Worm (Caenorhabditis elegans) whole organism, L4 larva: ENCODE measurements around the gene prmt-1.

Experiments
- D1046.2 ChIP-seq: fragments of 200-800 bp; sonication (Bioruptor generic); IDR thresholded peaks from 2 replicates; pipeline ENCODE4 v1.3.6; 2022; ENCODE audit warnings: missing genetic modification characterization, missing compliant biosample characterization
- F26F4.8 ChIP-seq: fragments of 200-800 bp; sonication (Bioruptor generic); conservative IDR thresholded peaks from 2 replicates; pipeline ENCODE4 v1.3.6; 2022; ENCODE audit warnings: missing genetic modification characterization, missing compliant biosample characterization
- F37D6.2 ChIP-seq: sonication (generic microtip); optimal IDR thresholded peaks from 2 replicates; lab custom pipeline; 2016; ENCODE audit warnings: mild to moderate bottlenecking, missing genetic modification characterization, missing compliant biosample characterization
- F44E2.7 ChIP-seq: fragments of 200-800 bp; sonication (Bioruptor generic); IDR thresholded peaks from 2 replicates; pipeline ENCODE4 v2.1.2; 2022; ENCODE audit warnings: missing genetic modification characterization, missing compliant biosample characterization
- F49E8.2 ChIP-seq: sonication (generic microtip); optimal IDR thresholded peaks from 2 replicates; lab custom pipeline; 2016; ENCODE audit warnings: missing compliant biosample characterization, mild to moderate bottlenecking, missing genetic modification characterization, borderline replicate concordance
- T20F7.1 ChIP-seq: fragments of 200-800 bp; sonication (Bioruptor generic); optimal IDR thresholded peaks from 2 replicates; lab custom pipeline; 2018; ENCODE audit warnings: mild to moderate bottlenecking, missing genetic modification characterization, missing compliant biosample characterization
- Y48G9A.11 ChIP-seq: fragments of 200-800 bp; sonication (Bioruptor generic); IDR thresholded peaks from 2 replicates; pipeline ENCODE4 v1.3.6; 2022; ENCODE audit warnings: missing genetic modification reagents, missing genetic modification characterization, missing compliant biosample characterization
- Y75B8A.6 ChIP-seq: fragments of 200-800 bp; sonication (Bioruptor generic); IDR thresholded peaks from 2 replicates; pipeline ENCODE4 v1.3.6; 2022; ENCODE audit warnings: missing genetic modification reagents, missing genetic modification characterization, missing compliant biosample characterization
- ZK546.5 ChIP-seq, 2 experiments: sonication (generic microtip); optimal IDR thresholded peaks; 2 replicates each; lab custom pipeline; 2017; ENCODE audit warnings: missing biosample characterization in 2 of 2, missing genetic modification characterization in 2 of 2
- aha-1 ChIP-seq: fragments of 150-350 bp; peaks from one replicate; lab custom pipeline; 2014; ENCODE audit warnings: missing biosample characterization, missing genetic modification characterization
- aly-2 ChIP-seq: sonication (generic microtip); optimal IDR thresholded peaks from 2 replicates; lab custom pipeline; 2018; ENCODE audit warnings: missing biosample characterization, missing genetic modification characterization
- ama-1 ChIP-seq: fragments of 150-350 bp; optimal IDR thresholded peaks from 2 replicates; lab custom pipeline; 2014; ENCODE audit warnings: inconsistent platforms, mixed read lengths
- arid-1 ChIP-seq: fragments of 200-800 bp; sonication (Bioruptor generic); conservative IDR thresholded peaks from 2 replicates; pipeline ENCODE4 v1.3.6; 2022; ENCODE audit warnings: missing genetic modification reagents, missing genetic modification characterization, missing compliant biosample characterization
- attf-4 ChIP-seq: sonication (generic microtip); optimal IDR thresholded peaks from 3 replicates; lab custom pipeline; 2017; ENCODE audit warnings: missing biosample characterization, missing genetic modification characterization
- ceh-82 ChIP-seq: sonication (generic microtip); optimal IDR thresholded peaks from 2 replicates; lab custom pipeline; 2017; ENCODE audit warnings: missing biosample characterization, missing genetic modification characterization
- daf-16 ChIP-seq, 3 experiments: sonication (generic microtip); optimal IDR thresholded peaks; 2 replicates each; lab custom pipeline; 2016 to 2017; ENCODE audit warnings: missing genetic modification characterization in 3 of 3, missing genetic modification reagents in 3 of 3, mild to moderate bottlenecking in 2 of 3, missing compliant biosample characterization in 2 of 3, missing biosample characterization in 1 of 3, moderate library complexity in 1 of 3
- daf-19 ChIP-seq: fragments of 200-800 bp; sonication (Bioruptor generic); conservative IDR thresholded peaks from 2 replicates; pipeline ENCODE4 v1.3.6; 2022; ENCODE audit warnings: missing genetic modification characterization, missing compliant biosample characterization
- dmd-6 ChIP-seq: fragments of 200-800 bp; sonication (Bioruptor generic); IDR thresholded peaks from 2 replicates; pipeline ENCODE4 v1.3.6; 2022; ENCODE audit warnings: missing genetic modification reagents, missing genetic modification characterization, missing compliant biosample characterization
- dpl-1 ChIP-seq: fragments of 150-350 bp; optimal IDR thresholded peaks from 2 replicates; lab custom pipeline; 2014; ENCODE audit warnings: missing biosample characterization, missing genetic modification reagents, missing genetic modification characterization
- gei-8 ChIP-seq: fragments of 200-800 bp; sonication (Bioruptor generic); optimal IDR thresholded peaks from 2 replicates; lab custom pipeline; 2018; ENCODE audit warnings: mild to moderate bottlenecking, missing genetic modification characterization, missing compliant biosample characterization
- hlh-30 ChIP-seq: sonication (generic microtip); optimal IDR thresholded peaks from 2 replicates; lab custom pipeline; 2017; ENCODE audit warnings: antibody characterized with exemption, mild to moderate bottlenecking, missing genetic modification characterization, missing compliant biosample characterization; ENCODE audit not compliant: insufficient read depth
- lim-7 ChIP-seq: fragments of 200-800 bp; sonication (Bioruptor generic); IDR thresholded peaks from 2 replicates; pipeline ENCODE4 v1.3.6; 2022; ENCODE audit warnings: missing genetic modification characterization, missing compliant biosample characterization
- lin-1 ChIP-seq: fragments of 200-800 bp; sonication (Bioruptor generic); IDR thresholded peaks from 2 replicates; pipeline ENCODE4 v1.3.6; 2022; ENCODE audit warnings: missing genetic modification reagents, missing genetic modification characterization, missing compliant biosample characterization
- lin-15B ChIP-seq: fragments of 150-350 bp; sonication (generic microtip); optimal IDR thresholded peaks from 3 replicates; lab custom pipeline; 2014; ENCODE audit warnings: missing biosample characterization, missing genetic modification characterization
- lin-29 ChIP-seq: fragments of 200-800 bp; sonication (Bioruptor generic); IDR thresholded peaks from 2 replicates; pipeline ENCODE4 v1.3.6; 2022; ENCODE audit warnings: missing genetic modification reagents, missing genetic modification characterization, missing compliant biosample characterization
- lin-39 ChIP-seq: fragments of 150-350 bp; optimal IDR thresholded peaks from 2 replicates; lab custom pipeline; 2014; ENCODE audit warnings: missing biosample characterization, missing genetic modification reagents, missing genetic modification characterization
- madf-5 ChIP-seq, 2 experiments: fragments of 200-800 bp; sonication (Bioruptor generic); IDR thresholded peaks; 2 replicates each; pipeline ENCODE4 v1.3.6; 2022; ENCODE audit warnings: missing compliant biosample characterization in 2 of 2, missing genetic modification characterization in 2 of 2
- mdt-29 ChIP-seq: fragments of 200-800 bp; sonication (Bioruptor generic); IDR thresholded peaks from 2 replicates; pipeline ENCODE4 v1.3.6; 2022; ENCODE audit warnings: missing genetic modification reagents, missing genetic modification characterization, missing compliant biosample characterization
- mxl-3 ChIP-seq: fragments of 200-800 bp; sonication (Bioruptor generic); optimal IDR thresholded peaks from 2 replicates; lab custom pipeline; 2018; ENCODE audit warnings: mild to moderate bottlenecking, missing genetic modification characterization, missing compliant biosample characterization
- nhr-237 ChIP-seq: sonication (generic microtip); optimal IDR thresholded peaks from 2 replicates; lab custom pipeline; 2017; ENCODE audit warnings: missing biosample characterization, missing genetic modification characterization
- nhr-41 ChIP-seq: fragments of 200-800 bp; sonication (Bioruptor generic); IDR thresholded peaks from 2 replicates; pipeline ENCODE4 v1.3.6; 2022; ENCODE audit warnings: missing genetic modification reagents, missing genetic modification characterization, missing compliant biosample characterization
- nhr-6 ChIP-seq: fragments of 150-350 bp; optimal IDR thresholded peaks from 2 replicates; lab custom pipeline; 2014; ENCODE audit warnings: missing biosample characterization, missing genetic modification characterization
- nhr-76 ChIP-seq: fragments of 150-350 bp; optimal IDR thresholded peaks from 2 replicates; lab custom pipeline; 2014; ENCODE audit warnings: missing biosample characterization, missing genetic modification characterization
- php-3 ChIP-seq: fragments of 200-800 bp; sonication (Bioruptor generic); IDR thresholded peaks from 2 replicates; pipeline ENCODE4 v1.3.6; 2022; ENCODE audit warnings: missing genetic modification reagents, missing genetic modification characterization, missing compliant biosample characterization
- pqm-1 ChIP-seq: sonication (generic microtip); optimal IDR thresholded peaks from 2 replicates; lab custom pipeline; 2017; ENCODE audit warnings: missing biosample characterization, missing genetic modification characterization
- saeg-2 ChIP-seq: fragments of 200-800 bp; sonication (Bioruptor generic); IDR thresholded peaks from 2 replicates; pipeline ENCODE4 v1.3.6; 2022; ENCODE audit warnings: missing genetic modification reagents, missing genetic modification characterization, missing compliant biosample characterization
- sdz-12 ChIP-seq: fragments of 200-800 bp; sonication (Bioruptor generic); optimal IDR thresholded peaks from 2 replicates; lab custom pipeline; 2018; ENCODE audit warnings: mild to moderate bottlenecking, missing genetic modification characterization, missing compliant biosample characterization
- set-16 ChIP-seq: fragments of 200-800 bp; sonication (Bioruptor generic); IDR thresholded peaks from 2 replicates; pipeline ENCODE4 v1.3.6; 2022; ENCODE audit warnings: missing genetic modification reagents, missing genetic modification characterization, missing compliant biosample characterization
- tra-1 ChIP-seq: fragments of 200-800 bp; sonication (Bioruptor generic); IDR thresholded peaks from 2 replicates; pipeline ENCODE4 v1.3.6; 2022; ENCODE audit warnings: missing genetic modification reagents, missing genetic modification characterization, missing compliant biosample characterization
- unc-39 ChIP-seq: sonication (generic microtip); optimal IDR thresholded peaks from 2 replicates; lab custom pipeline; 2017; ENCODE audit warnings: missing biosample characterization, missing genetic modification characterization
- zfp-2 ChIP-seq: sonication (generic microtip); optimal IDR thresholded peaks from 2 replicates; lab custom pipeline; 2016; ENCODE audit warnings: mild to moderate bottlenecking, missing genetic modification characterization, missing compliant biosample characterization
- zip-11 ChIP-seq: fragments of 200-800 bp; sonication (Bioruptor generic); IDR thresholded peaks from 2 replicates; pipeline ENCODE4 v1.3.6; 2022; ENCODE audit warnings: missing genetic modification characterization, missing compliant biosample characterization
- ztf-11 ChIP-seq: fragments of 150-350 bp; optimal IDR thresholded peaks from 2 replicates; lab custom pipeline; 2014; ENCODE audit warnings: missing biosample characterization, missing genetic modification characterization

The prmt-1 gene

DNA sequence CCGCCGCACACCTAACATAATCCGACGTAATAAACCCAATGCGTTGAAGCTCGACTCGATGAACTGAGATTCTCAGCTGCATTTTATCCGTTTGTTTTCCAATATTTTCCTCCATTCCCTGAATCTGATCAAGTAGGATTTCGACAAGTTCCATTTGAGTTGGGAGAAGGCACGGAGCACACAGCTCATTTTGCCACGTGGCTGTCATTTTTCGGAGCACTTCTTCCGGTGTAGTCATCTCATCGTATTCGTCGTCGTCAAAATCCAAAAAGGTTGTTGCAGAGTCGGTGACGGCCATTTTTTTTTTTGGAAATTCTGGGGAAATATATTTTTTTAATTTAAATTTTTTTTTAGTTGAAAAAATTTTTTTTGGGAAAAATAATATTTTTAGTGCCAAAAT, 32.1 kb downstream of the prmt-1 start, which contains the start of gene sld-5:
Gene sld-5 (minus strand): TSS at position 317 of the 400 bp plus-strand sequence.
- TF ChIP-seq lin-39 (tag; lab: Kevin White, UChicago) (no peak), aha-1 (tag; lab: Kevin White, UChicago) (peak; percentile 93), ZK546.5 (tag; optimal IDR thresholded peaks at IDR 0.05; lab: Kevin White, UChicago) (no peak), Y75B8A.6 (GFP tag; lab: Robert Waterston, UW) (no peak), F37D6.2 (tag; lab: Kevin White, UChicago) (no peak), T20F7.1 (GFP tag; lab: Kevin White, UChicago) (no peak), ztf-11 (tag; lab: Kevin White, UChicago) (no peak), nhr-6 (tag; lab: Kevin White, UChicago) (no peak)
- TF ChIP-seq, all 104 proteins: peak for 1

DNA sequence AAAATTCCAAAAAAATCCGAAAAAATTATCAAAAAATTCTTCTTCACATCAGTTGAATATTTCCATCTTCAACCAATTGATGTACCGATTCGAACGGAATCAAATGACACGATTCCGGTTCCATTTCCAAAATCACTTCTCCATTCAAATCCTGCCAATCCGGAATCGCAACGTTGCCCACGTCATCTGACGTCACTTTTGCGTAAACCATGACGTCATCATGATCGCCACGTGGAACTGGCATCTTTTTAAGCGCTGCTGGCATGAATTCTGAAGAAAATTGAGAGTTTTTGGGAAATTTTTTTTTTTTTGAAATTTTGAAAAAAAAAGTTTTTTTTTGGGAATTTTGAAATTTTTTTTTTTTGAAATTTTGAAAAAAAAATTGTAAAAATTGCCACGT, 34.3 kb downstream of the prmt-1 start:
- TF ChIP-seq ZK546.5 (tag; optimal IDR thresholded peaks at IDR 0.05; lab: Kevin White, UChicago) = no peak
- TF ChIP-seq ama-1 (lab: Kevin White, UChicago) = no peak
- TF ChIP-seq pqm-1 (tag; lab: Kevin White, UChicago) = no peak
- TF ChIP-seq lin-29 (GFP tag; lab: Robert Waterston, UW) = no peak

- TF ChIP-seq saeg-2 (GFP tag; lab: Robert Waterston, UW) (no peak), madf-5 (GFP tag; IDR thresholded peaks at IDR 0.05; lab: Robert Waterston, UW) (no peak), arid-1 (GFP tag; lab: Robert Waterston, UW) (0 out of 2 replicates have a peak, but pooled peaks have one; percentile 25), zip-11 (no peak), F49E8.2 (tag; lab: Kevin White, UChicago) (no peak), lin-1 (0 out of 2 replicates have a peak, but pooled peaks have one; percentile 34), hlh-30 (tag; lab: Kevin White, UChicago) (no peak), ceh-82 (tag; lab: Kevin White, UChicago) (no peak), F44E2.7 (peak; percentile 72; the same call in 1 of the 2 replicates), gei-8 (GFP tag; lab: Kevin White, UChicago) (no peak), D1046.2 (GFP tag; lab: Robert Waterston, UW) (no peak), unc-39 (tag; lab: Kevin White, UChicago) (no peak), zfp-2 (no peak), lin-39 (tag; lab: Kevin White, UChicago) (no peak), F26F4.8 (GFP tag; lab: Robert Waterston, UW) (0 out of 2 replicates have a peak, but pooled peaks have one; percentile 15), mdt-29 (GFP tag; lab: Robert Waterston, UW) (no peak), sdz-12 (GFP tag; lab: Kevin White, UChicago) (no peak), mxl-3 (GFP tag; lab: Kevin White, UChicago) (no peak), tra-1 (GFP tag; lab: Robert Waterston, UW) (no peak), dmd-6 (GFP tag; lab: Robert Waterston, UW) (no peak), nhr-41 (no peak), daf-16 (GFP tag; optimal IDR thresholded peaks at IDR 0.05; lab: Kevin White, UChicago) (no peak), daf-16 (tag; optimal IDR thresholded peaks at IDR 0.05; lab: Kevin White, UChicago) (no peak), lim-7 (GFP tag; lab: Robert Waterston, UW) (no peak), daf-19 (no peak), Y48G9A.11 (GFP tag; lab: Robert Waterston, UW) (no peak), ZK546.5 (tag; optimal IDR thresholded peaks at IDR 0.05; lab: Kevin White, UChicago) (no peak), lin-15B (tag; lab: Kevin White, UChicago) (no peak), aly-2 (tag; lab: Kevin White, UChicago) (no peak), nhr-237 (tag; lab: Kevin White, UChicago) (no peak), php-3 (0 out of 2 replicates have a peak, but pooled peaks have one; percentile 30), set-16 (GFP tag; lab: Robert Waterston, UW) (no peak), attf-4 (tag; lab: Kevin White, UChicago) (no peak), nhr-76 (tag; lab: Kevin White, UChicago) (no peak), dpl-1 (GFP tag; lab: Kevin White, UChicago) (no peak)
Observed at ce11 chrV:20234439-20234838, 35.1 kb downstream of the prmt-1 start.
